Fruit fly (Drosophila melanogaster) whole organism: ENCODE measurements around the gene CG15439.

Source experiments
- CG8478 ChIP-seq: fragments of >200 bp; optimal IDR thresholded peaks from 2 replicates; lab custom pipeline; 2018; ENCODE audit warnings: inconsistent platforms
- Dll ChIP-seq: fragments of >200 bp; optimal IDR thresholded peaks from 2 replicates; lab custom pipeline; 2017
- pan ChIP-seq: fragments of >200 bp; optimal IDR thresholded peaks from 2 replicates; lab custom pipeline; 2017
- psq ChIP-seq: fragments of >200 bp; optimal IDR thresholded peaks from 2 replicates; lab custom pipeline; 2017

dm6 chr2L:4464946-4465345 is 12.1 kb upstream of the CG15439 start, which contains the start of gene FIG4:
- TF ChIP-seq pan (lab: Kevin White, UChicago) = no peak
- TF ChIP-seq CG8478 (lab: Kevin White, UChicago) = no peak
- no peak for TF ChIP-seq psq (lab: Kevin White, UChicago)
- TF ChIP-seq Dll (lab: Kevin White, UChicago) = no peak
